Worm (Caenorhabditis elegans): ENCODE results near the gene Y57G11B.5.

The Y57G11B.5 gene

ce11 chrIV:14576471-14576870 is 1.9 kb downstream of the Y57G11B.5 start (continued):
- peak; percentile 22 for TF ChIP-seq dve-1 (tag; optimal IDR thresholded peaks at IDR 0.05)
- TF ChIP-seq F13H6.1 (tag; optimal IDR thresholded peaks at IDR 0.05): no peak
- TF ChIP-seq sdc-2 (tag; optimal IDR thresholded peaks at IDR 0.05): no peak
- TF ChIP-seq ttx-3 (tag; optimal IDR thresholded peaks at IDR 0.05): peak; percentile 49
- no peak for TF ChIP-seq pqm-1 (tag; optimal IDR thresholded peaks at IDR 0.05)
- TF ChIP-seq hlh-8 (tag; optimal IDR thresholded peaks at IDR 0.05): no peak
- TF ChIP-seq che-1 (tag; optimal IDR thresholded peaks at IDR 0.05): peak; percentile 73
- TF ChIP-seq madf-2 (tag; optimal IDR thresholded peaks at IDR 0.05): no peak
- TF ChIP-seq pag-3 (tag; optimal IDR thresholded peaks at IDR 0.05; ENCODE audit: borderline replicate concordance): no peak
- peak; percentile 56 for TF ChIP-seq C38D4.7 (GFP tag; optimal IDR thresholded peaks at IDR 0.05)
- no peak for TF ChIP-seq hlh-6 (tag; optimal IDR thresholded peaks at IDR 0.05)
- TF ChIP-seq sox-2 (GFP tag; IDR thresholded peaks at IDR 0.05): peak; percentile 47
- no peak for TF ChIP-seq ref-2 (tag; optimal IDR thresholded peaks at IDR 0.05)
- no peak for TF ChIP-seq fax-1 (tag; optimal IDR thresholded peaks at IDR 0.05)
- no peak for TF ChIP-seq rnt-1 (tag; optimal IDR thresholded peaks at IDR 0.05)
- TF ChIP-seq ama-1 (optimal IDR thresholded peaks at IDR 0.05): no peak
- TF ChIP-seq unc-3 (GFP tag; conservative IDR thresholded peaks at IDR 0.05): 0 out of 2 replicates have a peak, but pooled peaks have one; percentile 14
- TF ChIP-seq unc-3 (tag; optimal IDR thresholded peaks at IDR 0.05): peak; percentile 8
- TF ChIP-seq ahr-1 (tag; optimal IDR thresholded peaks at IDR 0.05): no peak
- TF ChIP-seq pha-2 (tag; optimal IDR thresholded peaks at IDR 0.05): peak; percentile 35
- TF ChIP-seq odd-2 (tag; optimal IDR thresholded peaks at IDR 0.05): no peak
- peak; percentile 48 for TF ChIP-seq K02D7.2 (tag; optimal IDR thresholded peaks at IDR 0.05)
- 0 out of 2 replicates have a peak, but pooled peaks have one; percentile 21 for TF ChIP-seq ceh-45 (GFP tag; IDR thresholded peaks at IDR 0.05)
- peak; percentile 49 for TF ChIP-seq ceh-6 (GFP tag; optimal IDR thresholded peaks at IDR 0.05)
- no peak for TF ChIP-seq pros-1 (tag; optimal IDR thresholded peaks at IDR 0.05)
- TF ChIP-seq Y22D7AL.16 (tag; optimal IDR thresholded peaks at IDR 0.05): peak; percentile 55
- no peak for TF ChIP-seq ceh-14 (tag; optimal IDR thresholded peaks at IDR 0.05)
- TF ChIP-seq sox-4 (tag; optimal IDR thresholded peaks at IDR 0.05): no peak
- peak; percentile 16 for TF ChIP-seq ceh-2 (tag; optimal IDR thresholded peaks at IDR 0.05)
- no peak for TF ChIP-seq unc-55 (GFP tag; optimal IDR thresholded peaks at IDR 0.05)
- no peak for TF ChIP-seq lim-6 (tag; optimal IDR thresholded peaks at IDR 0.05)

DNA sequence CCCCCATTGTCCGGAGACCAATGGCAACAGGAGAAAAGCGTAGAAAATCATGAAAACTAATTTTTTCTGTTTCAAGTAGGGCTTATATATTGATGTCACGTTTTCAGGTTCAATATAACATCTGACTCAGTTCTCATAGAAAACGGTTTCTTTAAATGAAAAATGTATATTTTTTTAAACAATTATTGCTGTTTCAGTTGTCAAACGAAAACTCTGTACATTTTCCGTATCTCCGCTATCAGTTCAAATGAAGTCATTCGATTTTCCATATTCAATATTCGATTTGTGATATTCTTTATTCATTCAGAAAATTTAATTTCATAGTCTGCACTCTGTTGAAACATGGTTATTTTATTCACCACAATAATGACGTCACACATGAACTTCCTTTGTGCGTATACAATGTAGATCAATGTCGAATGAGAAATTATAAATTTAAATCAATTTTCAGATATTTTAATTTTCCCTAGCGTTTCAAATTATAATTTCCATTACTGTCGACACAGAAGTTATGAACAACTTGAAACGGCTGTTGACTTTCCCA is 4.1 kb downstream of the Y57G11B.5 start, which contains the start of gene Y57G11B.8:
Y57G11B.8 (minus strand) TSS at position 51 of the 544 bp plus-strand sequence.
- TF ChIP-seq C08G9.2 (tag; optimal IDR thresholded peaks at IDR 0.05): no peak
- TF ChIP-seq ceh-48 (tag; optimal IDR thresholded peaks at IDR 0.05): no peak
- no peak for TF ChIP-seq lim-6 (tag; optimal IDR thresholded peaks at IDR 0.05)
- no peak for TF ChIP-seq npax-4 (tag; optimal IDR thresholded peaks at IDR 0.05)
- TF ChIP-seq pag-3 (tag; optimal IDR thresholded peaks at IDR 0.05; ENCODE audit: borderline replicate concordance): no peak
- TF ChIP-seq F13H6.1 (tag; optimal IDR thresholded peaks at IDR 0.05): no peak

DNA sequence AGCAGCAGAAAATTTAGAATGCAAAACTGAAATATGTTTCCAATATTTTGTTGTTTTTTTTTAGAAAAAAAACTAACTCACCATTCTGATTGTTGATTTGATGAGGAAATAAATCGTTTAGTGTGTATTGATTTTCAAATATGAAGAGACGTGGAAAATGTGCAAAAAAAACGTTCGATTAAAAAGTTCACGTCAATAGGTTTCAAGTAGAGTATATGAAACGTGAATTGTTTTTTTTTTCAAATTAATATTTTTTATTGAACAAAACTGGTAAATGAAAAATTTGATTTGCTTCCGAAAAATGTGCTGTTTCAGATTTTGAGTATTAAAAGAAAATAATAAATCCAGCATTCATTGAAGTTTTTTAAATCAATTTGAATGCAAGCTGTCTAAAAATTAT is 6.3 kb downstream of the Y57G11B.5 start, which contains the start of gene irld-18:
irld-18 (minus strand) TSS at position 101 of the 400 bp plus-strand sequence.
- TF ChIP-seq tbx-7 (tag; optimal IDR thresholded peaks at IDR 0.05): no peak
- no peak for TF ChIP-seq pax-1 (tag; optimal IDR thresholded peaks at IDR 0.05)
- TF ChIP-seq rnt-1 (tag; optimal IDR thresholded peaks at IDR 0.05): no peak
- TF ChIP-seq hlh-8 (tag; optimal IDR thresholded peaks at IDR 0.05): no peak
- TF ChIP-seq elt-4 (tag; optimal IDR thresholded peaks at IDR 0.05): no peak
- no peak for TF ChIP-seq nhr-11 (tag; optimal IDR thresholded peaks at IDR 0.05)

- TF ChIP-seq elt-4 (tag; optimal IDR thresholded peaks at IDR 0.05) (no peak), ztf-16 (tag; optimal IDR thresholded peaks at IDR 0.05) (no peak), K09A11.1 (tag; optimal IDR thresholded peaks at IDR 0.05; ENCODE audit: insufficient read depth) (no peak), ceh-24 (tag; optimal IDR thresholded peaks at IDR 0.05) (no peak), ceh-34 (tag; optimal IDR thresholded peaks at IDR 0.05) (no peak), Y22D7AL.16 (tag; optimal IDR thresholded peaks at IDR 0.05) (no peak), nhr-232 (tag; optimal IDR thresholded peaks at IDR 0.05) (no peak), unc-55 (GFP tag; optimal IDR thresholded peaks at IDR 0.05) (no peak), sox-2 (GFP tag; IDR thresholded peaks at IDR 0.05) (no peak), lim-6 (tag; optimal IDR thresholded peaks at IDR 0.05) (no peak), pqm-1 (tag; optimal IDR thresholded peaks at IDR 0.05) (no peak), madf-2 (tag; optimal IDR thresholded peaks at IDR 0.05) (no peak), lin-11 (tag; optimal IDR thresholded peaks at IDR 0.05) (no peak), ceh-22 (tag; optimal IDR thresholded peaks at IDR 0.05) (no peak)
Observed at ce11 chrIV:14586759-14587158, 12.1 kb downstream of the Y57G11B.5 start.
